Worm (Caenorhabditis elegans) whole organism, dauer: ENCODE results near the gene F41B5.12.

Experiments used
- unc-62 ChIP-seq: sonication (generic microtip); optimal IDR thresholded peaks from 2 replicates; lab custom pipeline; 2017; ENCODE audit warnings: missing biosample characterization, missing genetic modification reagents, missing genetic modification characterization

Gene F41B5.12

ce11 chrV:2290329-2290728 is 29.6 kb downstream of the F41B5.12 start, which contains the start of gene nhr-225:
nhr-225 (minus strand) TSS chrV:2290474.
- TF ChIP-seq unc-62, result no peak

- no peak for TF ChIP-seq unc-62
Measured at ce11 chrV:2292240-2292639, 31.5 kb downstream of the F41B5.12 start, which contains the start of gene nhr-115. nhr-115 (plus strand) TSS chrV:2292540.

ce11 chrV:2294577-2294976 is 33.8 kb downstream of the F41B5.12 start, which contains the start of gene nhr-226:
nhr-226 (plus strand) TSS chrV:2294877.
- TF ChIP-seq unc-62, result no peak

- TF ChIP-seq unc-62, result no peak
Measured at ce11 chrV:2300905-2301304, 40.1 kb downstream of the F41B5.12 start, which contains the start of gene Y19D10B.8. Y19D10B.8 (minus strand) TSS chrV:2301005.

- TF ChIP-seq unc-62, result no peak
Measured at ce11 chrV:2303775-2304174, 43.0 kb downstream of the F41B5.12 start, which contains the start of gene irld-15. irld-15 (minus strand) TSS chrV:2303875.

ce11 chrV:2306383-2306782 is 45.6 kb downstream of the F41B5.12 start:
- TF ChIP-seq unc-62, result no peak

ce11 chrV:2308246-2308645 is 47.5 kb downstream of the F41B5.12 start:
- TF ChIP-seq unc-62, result no peak
